Fruit fly (Drosophila melanogaster) whole organism, prepupa: ENCODE measurements around the gene Nuf2.
A peak's percentile ranks its signal among the peaks of the same experiment; 100 is the strongest.

Experiments used
- Blimp-1 ChIP-seq: fragments of 200-800 bp; sonication (Bioruptor generic); optimal IDR thresholded peaks from 3 replicates; lab custom pipeline; 2017; ENCODE audit warnings: missing biosample characterization, missing genetic modification characterization, mild to moderate bottlenecking, moderate library complexity, missing genetic modification reagents
- CG10631 ChIP-seq: fragments of 200-800 bp; sonication (Bioruptor generic); optimal IDR thresholded peaks from 2 replicates; lab custom pipeline; 2016; ENCODE audit warnings: missing biosample characterization, missing genetic modification characterization
- CG10669 ChIP-seq: fragments of 200-800 bp; sonication (Bioruptor generic); optimal IDR thresholded peaks from 3 replicates; lab custom pipeline; 2018; ENCODE audit warnings: missing biosample characterization, mild to moderate bottlenecking, missing genetic modification characterization, moderate library complexity
- CG11294 ChIP-seq: fragments of 200-800 bp; sonication (Bioruptor generic); IDR thresholded peaks from 2 replicates; pipeline ENCODE4 v1.3.6; 2022; ENCODE audit warnings: missing biosample characterization, missing genetic modification characterization
- CG11762 ChIP-seq: fragments of 200-800 bp; sonication (Bioruptor generic); optimal IDR thresholded peaks from 3 replicates; lab custom pipeline; 2016; ENCODE audit warnings: missing biosample characterization, missing genetic modification characterization; ENCODE audit not compliant: insufficient read depth
- CG16779 ChIP-seq: fragments of 200-800 bp; sonication (Bioruptor generic); optimal IDR thresholded peaks from 3 replicates; lab custom pipeline; 2017; ENCODE audit warnings: missing biosample characterization, mild to moderate bottlenecking, missing genetic modification characterization
- CG31627 ChIP-seq: fragments of 200-800 bp; sonication (Bioruptor generic); optimal IDR thresholded peaks from 3 replicates; lab custom pipeline; 2016; ENCODE audit warnings: missing biosample characterization, missing genetic modification characterization
- CG3919 ChIP-seq: fragments of 200-800 bp; sonication (Bioruptor generic); optimal IDR thresholded peaks from 3 replicates; lab custom pipeline; 2016; ENCODE audit warnings: missing biosample characterization, missing genetic modification characterization
- CG4318 ChIP-seq: fragments of 200-800 bp; sonication (Bioruptor generic); optimal IDR thresholded peaks from 3 replicates; lab custom pipeline; 2017; ENCODE audit warnings: missing biosample characterization, mild to moderate bottlenecking, missing genetic modification characterization
- CG6163 ChIP-seq: fragments of 200-800 bp; sonication (Bioruptor generic); IDR thresholded peaks from 3 replicates; pipeline ENCODE4 v1.3.6; 2022; ENCODE audit warnings: missing biosample characterization, missing genetic modification characterization
- CG6276 ChIP-seq: fragments of 200-800 bp; sonication (Bioruptor generic); optimal IDR thresholded peaks from 2 replicates; lab custom pipeline; 2017; ENCODE audit warnings: missing biosample characterization, mild to moderate bottlenecking, missing genetic modification characterization
- CG6792 ChIP-seq: fragments of 200-800 bp; sonication (Bioruptor generic); optimal IDR thresholded peaks from 3 replicates; lab custom pipeline; 2016; ENCODE audit warnings: missing biosample characterization, missing genetic modification characterization
- CG6854 ChIP-seq: fragments of 200-800 bp; sonication (Bioruptor generic); optimal IDR thresholded peaks from 2 replicates; lab custom pipeline; 2017; ENCODE audit warnings: missing biosample characterization, mild to moderate bottlenecking, missing genetic modification characterization
- CG8119 ChIP-seq: fragments of 200-800 bp; sonication (Bioruptor generic); IDR thresholded peaks from 3 replicates; pipeline ENCODE4 v1.3.6; 2022; ENCODE audit warnings: missing biosample characterization, missing genetic modification characterization
- CG8319 ChIP-seq: fragments of 200-800 bp; sonication (Bioruptor generic); optimal IDR thresholded peaks from 3 replicates; lab custom pipeline; 2016; ENCODE audit warnings: missing biosample characterization, missing genetic modification characterization
- CG8632 ChIP-seq: fragments of 200-800 bp; sonication (Bioruptor generic); optimal IDR thresholded peaks from 3 replicates; lab custom pipeline; 2016; ENCODE audit warnings: missing biosample characterization, missing genetic modification characterization
- CG9139 ChIP-seq: fragments of 200-800 bp; sonication (Bioruptor generic); optimal IDR thresholded peaks from 3 replicates; lab custom pipeline; 2017; ENCODE audit warnings: missing biosample characterization, mild to moderate bottlenecking, missing genetic modification characterization
- Eip93F ChIP-seq: fragments of 200-800 bp; sonication (Bioruptor generic); optimal IDR thresholded peaks from 2 replicates; lab custom pipeline; 2016; ENCODE audit warnings: missing biosample characterization, mild to moderate bottlenecking, missing genetic modification characterization
- Ets21C ChIP-seq: fragments of 200-800 bp; sonication (Bioruptor generic); optimal IDR thresholded peaks from 3 replicates; lab custom pipeline; 2016; ENCODE audit warnings: missing biosample characterization, missing genetic modification characterization
- Gug ChIP-seq: fragments of 200-800 bp; sonication (Bioruptor generic); IDR thresholded peaks from 2 replicates; pipeline ENCODE4 v1.3.6; 2022; ENCODE audit warnings: missing biosample characterization, missing genetic modification characterization
- Hr38 ChIP-seq: sonication (Bioruptor generic); optimal IDR thresholded peaks from 2 replicates; lab custom pipeline; 2016; ENCODE audit warnings: missing biosample characterization, missing genetic modification characterization
- Hr39 ChIP-seq: fragments of 200-800 bp; sonication (Bioruptor generic); optimal IDR thresholded peaks from 2 replicates; lab custom pipeline; 2016; ENCODE audit warnings: missing biosample characterization, missing genetic modification characterization
- Hr4 ChIP-seq: fragments of 200-800 bp; sonication (Bioruptor generic); optimal IDR thresholded peaks from 3 replicates; lab custom pipeline; 2016; ENCODE audit warnings: missing biosample characterization, missing genetic modification characterization
- Lpt ChIP-seq: fragments of 200-800 bp; sonication (Bioruptor generic); optimal IDR thresholded peaks from 3 replicates; lab custom pipeline; 2016; ENCODE audit warnings: missing biosample characterization, missing genetic modification characterization
- Met ChIP-seq: fragments of 200-800 bp; sonication (Bioruptor generic); optimal IDR thresholded peaks from 3 replicates; lab custom pipeline; 2016; ENCODE audit warnings: missing biosample characterization, missing genetic modification characterization
- OdsH ChIP-seq: fragments of 200-800 bp; sonication (Bioruptor generic); optimal IDR thresholded peaks from 3 replicates; lab custom pipeline; 2016; ENCODE audit warnings: missing biosample characterization, missing genetic modification characterization
- Smox ChIP-seq: fragments of 200-800 bp; sonication (Bioruptor generic); optimal IDR thresholded peaks from 3 replicates; lab custom pipeline; 2016; ENCODE audit warnings: missing biosample characterization, missing genetic modification characterization
- Sox102F ChIP-seq: fragments of 200-800 bp; sonication (Bioruptor generic); optimal IDR thresholded peaks from 2 replicates; lab custom pipeline; 2016; ENCODE audit warnings: missing biosample characterization, mild to moderate bottlenecking, missing genetic modification characterization
- Sox14 ChIP-seq: fragments of 200-800 bp; sonication (Bioruptor generic); optimal IDR thresholded peaks from 3 replicates; lab custom pipeline; 2016; ENCODE audit warnings: missing biosample characterization, missing genetic modification characterization
- Sox15 ChIP-seq: fragments of 200-800 bp; sonication (Bioruptor generic); optimal IDR thresholded peaks from 3 replicates; lab custom pipeline; 2016; ENCODE audit warnings: missing biosample characterization, missing genetic modification characterization
- acj6 ChIP-seq: fragments of 200-800 bp; sonication (Bioruptor generic); optimal IDR thresholded peaks from 3 replicates; lab custom pipeline; 2016; ENCODE audit warnings: missing biosample characterization, missing genetic modification characterization
- dac ChIP-seq: fragments of 200-800 bp; sonication (Bioruptor generic); optimal IDR thresholded peaks from 2 replicates; lab custom pipeline; 2017; ENCODE audit warnings: missing biosample characterization, mild to moderate bottlenecking, missing genetic modification characterization
- dsx ChIP-seq: fragments of 200-800 bp; optimal IDR thresholded peaks from 3 replicates; lab custom pipeline; 2019; ENCODE audit warnings: missing biosample characterization, mild to moderate bottlenecking, missing genetic modification characterization, moderate library complexity; ENCODE audit not compliant: poor library complexity, severe bottlenecking
- eg ChIP-seq: fragments of 200-800 bp; sonication (Bioruptor generic); IDR thresholded peaks from 3 replicates; pipeline ENCODE4 v1.3.6; 2022; ENCODE audit warnings: missing biosample characterization, missing genetic modification characterization
- esn ChIP-seq: fragments of 200-800 bp; sonication (Bioruptor generic); optimal IDR thresholded peaks from 2 replicates; lab custom pipeline; 2016; ENCODE audit warnings: missing biosample characterization, mild to moderate bottlenecking, missing genetic modification characterization, moderate library complexity
- fd59A ChIP-seq: fragments of 200-800 bp; sonication (Bioruptor generic); optimal IDR thresholded peaks from 2 replicates; lab custom pipeline; 2017; ENCODE audit warnings: missing biosample characterization, mild to moderate bottlenecking, missing genetic modification characterization, missing genetic modification reagents
- fd85E ChIP-seq: fragments of 200-800 bp; sonication (Bioruptor generic); optimal IDR thresholded peaks from 3 replicates; lab custom pipeline; 2016; ENCODE audit warnings: missing biosample characterization, missing genetic modification characterization
- fkh ChIP-seq: fragments of 200-800 bp; sonication (Bioruptor generic); optimal IDR thresholded peaks from 3 replicates; lab custom pipeline; 2017; ENCODE audit warnings: missing biosample characterization, mild to moderate bottlenecking, missing genetic modification characterization, moderate library complexity
- lz ChIP-seq: fragments of 200-800 bp; sonication (Bioruptor generic); optimal IDR thresholded peaks from 3 replicates; lab custom pipeline; 2016; ENCODE audit warnings: missing biosample characterization, missing genetic modification characterization
- net ChIP-seq: fragments of 200-800 bp; sonication (Bioruptor generic); optimal IDR thresholded peaks from 3 replicates; lab custom pipeline; 2016; ENCODE audit warnings: missing biosample characterization, missing genetic modification characterization
- pdm3 ChIP-seq: fragments of 200-800 bp; sonication (Bioruptor generic); optimal IDR thresholded peaks from 3 replicates; lab custom pipeline; 2016; ENCODE audit warnings: missing biosample characterization, missing genetic modification characterization
- ss ChIP-seq, 2 experiments: fragments of 200-800 bp; sonication (Bioruptor generic); optimal IDR thresholded peaks; 2 replicates in 1 of 2; 3 replicates in 1 of 2; lab custom pipeline; 2017 to 2018; ENCODE audit warnings: mild to moderate bottlenecking in 2 of 2, missing biosample characterization in 2 of 2, missing genetic modification characterization in 2 of 2, moderate library complexity in 1 of 2
- vri ChIP-seq: fragments of 200-800 bp; sonication (Bioruptor generic); optimal IDR thresholded peaks from 3 replicates; lab custom pipeline; 2016; ENCODE audit warnings: missing biosample characterization, mild to moderate bottlenecking, missing genetic modification characterization

Gene Nuf2

DNA sequence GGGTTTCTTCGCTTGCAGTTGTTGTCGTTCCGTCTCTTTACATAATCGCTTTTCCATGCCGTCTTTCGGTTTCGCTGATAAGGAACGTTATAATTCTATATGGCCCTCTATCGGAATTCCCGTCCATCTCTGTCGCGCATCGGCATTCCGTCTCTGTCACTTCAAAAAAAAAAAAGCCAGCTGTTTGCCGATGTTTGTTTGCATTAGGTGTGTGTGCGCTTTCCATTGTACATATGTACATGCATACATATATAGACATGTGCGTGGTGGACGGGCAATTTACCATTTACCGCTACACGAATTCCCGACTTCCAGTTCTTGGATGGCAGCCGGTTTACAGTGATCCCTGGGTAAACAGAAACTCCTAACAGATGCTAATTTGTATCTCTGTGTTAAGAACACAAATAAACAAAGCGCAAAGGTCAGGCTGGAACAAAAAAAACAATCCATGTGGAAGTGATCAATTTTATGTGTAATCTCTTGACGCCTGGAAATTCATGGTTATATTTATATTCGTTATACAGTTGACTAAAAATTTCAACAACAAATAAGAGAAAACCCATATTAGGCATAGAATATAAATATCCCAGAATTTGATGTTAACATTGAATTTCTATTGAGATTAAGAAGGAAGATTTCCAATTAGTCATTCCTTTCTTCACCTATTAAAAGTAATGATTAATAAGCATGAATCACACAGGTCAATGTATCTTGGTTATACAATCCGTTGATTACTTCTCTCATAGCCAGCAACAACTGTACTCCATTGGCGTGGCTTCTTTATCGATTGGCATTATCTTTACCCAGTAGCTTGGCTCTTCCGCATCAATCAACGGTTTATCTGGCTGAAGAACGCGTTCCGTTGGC, 22.4 kb downstream of the Nuf2 start (continued):
- TF ChIP-seq Hr39 (GFP tag; lab: Kevin White, UChicago) (peak; percentile 58), Met (GFP tag; lab: Kevin White, UChicago) (peak; percentile 66), eg (GFP tag; lab: Robert Waterston, UW) (peak; percentile 29; the same call in 1 of the 3 replicates), dsx (GFP tag; lab: Kevin White, UChicago) (no peak), net (GFP tag; lab: Kevin White, UChicago) (peak; percentile 22), CG16779 (tag; lab: Kevin White, UChicago) (no peak), CG10669 (GFP tag; lab: Kevin White, UChicago) (peak; percentile 29), Lpt (GFP tag; lab: Kevin White, UChicago) (no peak), vri (GFP tag; lab: Kevin White, UChicago) (peak; percentile 79), Eip93F (GFP tag; lab: Kevin White, UChicago) (peak; percentile 22), OdsH (GFP tag; lab: Kevin White, UChicago) (peak; percentile 44), CG8119 (GFP tag; lab: Robert Waterston, UW) (no peak), CG10631 (GFP tag; lab: Kevin White, UChicago) (peak; percentile 29), ss (GFP tag; optimal IDR thresholded peaks at IDR 0.05; lab: Kevin White, UChicago) (peak in 1 of 2 experiments; percentile 25), CG11294 (GFP tag; lab: Robert Waterston, UW) (0 out of 2 replicates have a peak, but pooled peaks have one; percentile 5), esn (GFP tag; lab: Kevin White, UChicago) (peak; percentile 73), CG8632 (GFP tag; lab: Kevin White, UChicago) (peak; percentile 28), fd59A (peak; percentile 20), CG31627 (GFP tag; lab: Kevin White, UChicago) (peak; percentile 50), fd85E (GFP tag; lab: Kevin White, UChicago) (no peak)
- TF ChIP-seq, all 60 proteins: peak for 43

DNA sequence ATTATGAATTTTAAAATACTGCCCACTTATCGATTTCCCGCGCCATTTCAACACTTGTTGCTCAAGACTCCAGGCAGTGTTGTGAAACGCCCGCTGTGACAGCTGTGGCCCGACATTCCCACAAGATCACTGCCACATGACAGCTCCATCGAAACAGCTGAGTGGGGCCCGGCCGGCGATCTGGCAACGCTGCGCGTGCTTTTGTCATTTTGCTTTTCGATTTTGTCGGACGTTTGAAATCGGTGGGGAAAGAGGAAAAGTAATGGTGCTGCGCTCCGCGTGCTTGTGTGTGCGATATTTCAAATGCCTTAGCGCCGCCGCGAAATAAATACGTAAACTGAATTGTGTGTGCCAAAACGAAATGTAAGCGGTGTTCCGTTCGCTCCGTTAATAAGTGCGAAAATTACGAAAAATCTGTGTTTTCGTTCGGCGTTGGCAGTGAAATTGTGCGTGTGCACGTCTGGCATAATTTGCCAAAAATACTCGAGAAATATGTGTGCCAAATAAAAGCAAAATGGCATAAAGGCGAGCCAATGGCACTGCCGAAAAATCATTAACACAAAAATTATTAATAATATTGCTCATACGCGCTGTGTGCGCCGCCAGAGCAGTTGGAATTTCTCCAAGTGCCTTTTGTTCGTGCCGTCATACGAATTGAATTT, 23.4 kb downstream of the Nuf2 start:
- no peak for TF ChIP-seq Ets21C (GFP tag; lab: Kevin White, UChicago)
- peak in 1 of 2 experiments; percentile 38 for TF ChIP-seq ss (GFP tag; optimal IDR thresholded peaks at IDR 0.05; lab: Kevin White, UChicago)
- TF ChIP-seq CG10669 (GFP tag; lab: Kevin White, UChicago), result no peak
- TF ChIP-seq CG3919, result peak; percentile 38
- TF ChIP-seq CG6854, result peak; percentile 52
- peak; percentile 73 for TF ChIP-seq CG6163 (GFP tag; lab: Robert Waterston, UW)
- TF ChIP-seq dac (GFP tag; lab: Kevin White, UChicago), result peak; percentile 20
- TF ChIP-seq Lpt (GFP tag; lab: Kevin White, UChicago), result peak; percentile 33
- no peak for TF ChIP-seq dsx (GFP tag; lab: Kevin White, UChicago)
- peak; percentile 19 for TF ChIP-seq Smox (GFP tag; lab: Kevin White, UChicago)
- TF ChIP-seq net (GFP tag; lab: Kevin White, UChicago), result peak; percentile 39
- peak; percentile 72 for TF ChIP-seq Gug (GFP tag; lab: Robert Waterston, UW)
- no peak for TF ChIP-seq CG8319 (GFP tag; lab: Kevin White, UChicago)
- TF ChIP-seq Hr38 (GFP tag; lab: Kevin White, UChicago), result no peak
- peak; percentile 30 for TF ChIP-seq acj6 (GFP tag; lab: Kevin White, UChicago)
- peak; percentile 61 for TF ChIP-seq Sox102F (GFP tag; lab: Kevin White, UChicago)
- TF ChIP-seq CG8632 (GFP tag; lab: Kevin White, UChicago), result no peak
- TF ChIP-seq lz (GFP tag; lab: Kevin White, UChicago), result peak; percentile 21
- TF ChIP-seq CG11294 (GFP tag; lab: Robert Waterston, UW), result peak; percentile 28; the same call in 1 of the 2 replicates
- TF ChIP-seq CG6792 (GFP tag; lab: Kevin White, UChicago), result no peak
- no peak for TF ChIP-seq fd85E (GFP tag; lab: Kevin White, UChicago)
- peak; percentile 20 for TF ChIP-seq Blimp-1 (GFP tag; lab: Kevin White, UChicago)
- TF ChIP-seq fkh (GFP tag; lab: Kevin White, UChicago), result no peak
- peak; percentile 77 for TF ChIP-seq Hr4 (GFP tag; lab: Kevin White, UChicago)
- TF ChIP-seq vri (GFP tag; lab: Kevin White, UChicago), result peak; percentile 81
- TF ChIP-seq CG9139 (GFP tag; lab: Kevin White, UChicago), result no peak
- TF ChIP-seq Sox14 (GFP tag; lab: Kevin White, UChicago), result peak; percentile 13
- TF ChIP-seq CG11762, result no peak
- peak; percentile 42 for TF ChIP-seq CG31627 (GFP tag; lab: Kevin White, UChicago)
- peak; percentile 50 for TF ChIP-seq CG4318 (GFP tag; lab: Kevin White, UChicago)
- TF ChIP-seq OdsH (GFP tag; lab: Kevin White, UChicago), result peak; percentile 30
- TF ChIP-seq Met (GFP tag; lab: Kevin White, UChicago), result peak; percentile 43
- peak; percentile 50 for TF ChIP-seq pdm3 (GFP tag; lab: Kevin White, UChicago)
- peak; percentile 67 for TF ChIP-seq CG6276 (GFP tag; lab: Kevin White, UChicago)
- no peak for TF ChIP-seq Sox15 (GFP tag; lab: Kevin White, UChicago)
